Fruit fly (Drosophila melanogaster): ENCODE data around the gene Mnr.

- TF ChIP-seq Hr78 (GFP tag; optimal IDR thresholded peaks at IDR 0.05) (no peak), N (GFP tag; optimal IDR thresholded peaks at IDR 0.05) (no peak), CG32264 (GFP tag; optimal IDR thresholded peaks at IDR 0.05) (no peak), psq (GFP tag; optimal IDR thresholded peaks at IDR 0.05) (no peak), pan (optimal IDR thresholded peaks at IDR 0.05) (no peak), sv (GFP tag; optimal IDR thresholded peaks at IDR 0.05) (no peak), Dfd (GFP tag; optimal IDR thresholded peaks at IDR 0.05) (no peak), dmrt93B (GFP tag; optimal IDR thresholded peaks at IDR 0.05) (no peak), OdsH (GFP tag; optimal IDR thresholded peaks at IDR 0.05) (no peak), usp (GFP tag; optimal IDR thresholded peaks at IDR 0.05) (no peak)
Observed at dm6 chrX:21217578-21217977, 63.4 kb downstream of the Mnr start, which contains the start of gene CG32523.
